Fruit fly (Drosophila melanogaster) whole organism, embryonic: ENCODE results near the gene CG42674.

Experiments
- Awh ChIP-seq: fragments of 200-800 bp; sonication (Bioruptor generic); IDR thresholded peaks from 2 replicates; pipeline ENCODE4, ENCODE4 v1.3.6; 2022; ENCODE audit warnings: missing biosample characterization, missing genetic modification characterization
- B-H2 ChIP-seq: fragments of 200-800 bp; sonication (Bioruptor generic); optimal IDR thresholded peaks from 2 replicates; lab custom pipeline; 2018; ENCODE audit warnings: missing biosample characterization, mild to moderate bottlenecking, missing genetic modification characterization
- BEAF-32 ChIP-seq: fragments of 200-800 bp; sonication (Bioruptor generic); optimal IDR thresholded peaks from 3 replicates; lab custom pipeline; 2017; ENCODE audit warnings: missing biosample characterization, missing genetic modification characterization, mild to moderate bottlenecking, moderate library complexity, missing genetic modification reagents
- CG10462 ChIP-seq: fragments of 200-800 bp; sonication (Bioruptor generic); optimal IDR thresholded peaks from 2 replicates; lab custom pipeline; 2016; ENCODE audit warnings: missing biosample characterization, missing genetic modification characterization
- CG11085 ChIP-seq: fragments of 200-800 bp; sonication (Bioruptor generic); IDR thresholded peaks from 2 replicates; pipeline ENCODE4 v1.3.6; 2022; ENCODE audit warnings: missing biosample characterization, missing genetic modification characterization
- CG12391 ChIP-seq: fragments of 200-800 bp; sonication (Bioruptor generic); optimal IDR thresholded peaks from 3 replicates; lab custom pipeline; 2018; ENCODE audit warnings: missing biosample characterization, mild to moderate bottlenecking, missing genetic modification characterization, moderate library complexity
- CG14014 ChIP-seq: fragments of 200-800 bp; sonication (Bioruptor generic); IDR thresholded peaks from 2 replicates; pipeline ENCODE4 v1.3.6; 2022; ENCODE audit warnings: missing biosample characterization, missing genetic modification characterization
- CG1529 ChIP-seq: fragments of 200-800 bp; sonication (Bioruptor generic); optimal IDR thresholded peaks from 3 replicates; lab custom pipeline; 2018; ENCODE audit warnings: missing biosample characterization, missing genetic modification characterization
- CG1603 ChIP-seq: fragments of 200-800 bp; sonication (Bioruptor generic); optimal IDR thresholded peaks from 2 replicates; lab custom pipeline; 2019; ENCODE audit warnings: missing biosample characterization, mild to moderate bottlenecking, missing genetic modification characterization, moderate library complexity
- CG18764 ChIP-seq: fragments of 200-800 bp; sonication (Bioruptor generic); optimal IDR thresholded peaks from 3 replicates; lab custom pipeline; 2016; ENCODE audit warnings: missing biosample characterization, missing genetic modification characterization
- CG2120 ChIP-seq: fragments of 200-800 bp; sonication (Bioruptor generic); optimal IDR thresholded peaks from 3 replicates; lab custom pipeline; 2016; ENCODE audit warnings: missing biosample characterization, missing genetic modification characterization
- CG2202 ChIP-seq: fragments of 200-800 bp; sonication (Bioruptor generic); optimal IDR thresholded peaks from 2 replicates; lab custom pipeline; 2018; ENCODE audit warnings: missing biosample characterization, mild to moderate bottlenecking, missing genetic modification characterization
- CG2875 ChIP-seq: fragments of 200-800 bp; sonication (Bioruptor generic); optimal IDR thresholded peaks from 2 replicates; lab custom pipeline; 2017; ENCODE audit warnings: missing biosample characterization, mild to moderate bottlenecking, missing genetic modification characterization, missing genetic modification reagents
- CG4707 ChIP-seq: fragments of 200-800 bp; sonication (Bioruptor generic); optimal IDR thresholded peaks from 2 replicates; lab custom pipeline; 2018; ENCODE audit warnings: missing biosample characterization, mild to moderate bottlenecking, missing genetic modification characterization, moderate library complexity
- CG4730 ChIP-seq: fragments of 200-800 bp; sonication (Bioruptor generic); IDR thresholded peaks from 2 replicates; pipeline ENCODE4 v1.3.6; 2022; ENCODE audit warnings: missing biosample characterization, missing genetic modification characterization
- CG5180 ChIP-seq: fragments of 200-800 bp; sonication (Bioruptor generic); optimal IDR thresholded peaks from 3 replicates; lab custom pipeline; 2017; ENCODE audit warnings: missing biosample characterization, missing genetic modification characterization, mild to moderate bottlenecking, moderate library complexity, missing genetic modification reagents
- CG6654 ChIP-seq: fragments of 200-800 bp; sonication (Bioruptor generic); optimal IDR thresholded peaks from 2 replicates; lab custom pipeline; 2017; ENCODE audit warnings: missing biosample characterization, mild to moderate bottlenecking, missing genetic modification characterization
- CG6854 ChIP-seq: fragments of 200-800 bp; sonication (Bioruptor generic); optimal IDR thresholded peaks from 3 replicates; lab custom pipeline; 2017; ENCODE audit warnings: missing biosample characterization, mild to moderate bottlenecking, missing genetic modification characterization
- CG7928 ChIP-seq: fragments of 200-800 bp; sonication (Bioruptor generic); optimal IDR thresholded peaks from 2 replicates; lab custom pipeline; 2017; ENCODE audit warnings: missing biosample characterization, mild to moderate bottlenecking, missing genetic modification characterization
- Dad ChIP-seq: fragments of 200-800 bp; sonication (Bioruptor generic); optimal IDR thresholded peaks from 3 replicates; lab custom pipeline; 2016; ENCODE audit warnings: missing biosample characterization, missing genetic modification characterization
- E2f2 ChIP-seq: fragments of 200-800 bp; sonication (Bioruptor generic); IDR thresholded peaks from 2 replicates; pipeline ENCODE4 v1.3.6; 2022; ENCODE audit warnings: missing biosample characterization, missing genetic modification characterization
- GATAe ChIP-seq: fragments of 200-800 bp; sonication (Bioruptor generic); conservative IDR thresholded peaks from 2 replicates; pipeline ENCODE4 v1.3.6; 2022; ENCODE audit warnings: missing biosample characterization, missing genetic modification characterization
- Gug ChIP-seq: fragments of 200-800 bp; sonication (Bioruptor generic); IDR thresholded peaks from 4 replicates; pipeline ENCODE4 v1.3.6; 2022; ENCODE audit warnings: missing biosample characterization, missing genetic modification characterization
- HHEX ChIP-seq: fragments of 200-800 bp; sonication (Bioruptor generic); optimal IDR thresholded peaks from 3 replicates; lab custom pipeline; 2017; ENCODE audit warnings: missing biosample characterization, mild to moderate bottlenecking, missing genetic modification characterization, missing genetic modification reagents
- HLH54F ChIP-seq: fragments of 200-800 bp; sonication (Bioruptor generic); optimal IDR thresholded peaks from 3 replicates; lab custom pipeline; 2016; ENCODE audit warnings: missing biosample characterization, missing genetic modification characterization
- Lpt ChIP-seq: fragments of >200 bp; optimal IDR thresholded peaks from 2 replicates; lab custom pipeline; 2018; ENCODE audit warnings: missing biosample characterization, missing genetic modification characterization
- Max ChIP-seq: fragments of 200-800 bp; sonication (Bioruptor generic); optimal IDR thresholded peaks from 2 replicates; lab custom pipeline; 2016; ENCODE audit warnings: missing biosample characterization, mild to moderate bottlenecking, missing genetic modification characterization
- Spps ChIP-seq: fragments of 200-800 bp; sonication (Bioruptor generic); optimal IDR thresholded peaks from 2 replicates; lab custom pipeline; 2018; ENCODE audit warnings: missing biosample characterization, mild to moderate bottlenecking, missing genetic modification characterization
- Ssrp ChIP-seq: fragments of 200-800 bp; sonication (Bioruptor generic); optimal IDR thresholded peaks from 2 replicates; lab custom pipeline; 2018; ENCODE audit warnings: missing biosample characterization, mild to moderate bottlenecking, missing genetic modification characterization, moderate library complexity
- ara ChIP-seq: fragments of 200-800 bp; sonication (Bioruptor generic); IDR thresholded peaks from 2 replicates; pipeline ENCODE4 v1.3.6; 2022; ENCODE audit warnings: missing biosample characterization, missing genetic modification characterization
- cg ChIP-seq: fragments of 200-800 bp; sonication (Bioruptor generic); optimal IDR thresholded peaks from 3 replicates; lab custom pipeline; 2019; ENCODE audit warnings: missing biosample characterization, mild to moderate bottlenecking, missing genetic modification characterization, moderate library complexity
- ftz-f1 ChIP-seq: fragments of 200-800 bp; sonication (Bioruptor generic); optimal IDR thresholded peaks from 2 replicates; lab custom pipeline; 2016; ENCODE audit warnings: missing biosample characterization, missing genetic modification characterization
- ham ChIP-seq: fragments of 200-800 bp; sonication (Bioruptor generic); IDR thresholded peaks from 2 replicates; pipeline ENCODE4 v1.3.6; 2022; ENCODE audit warnings: missing biosample characterization, missing genetic modification characterization
- hbn ChIP-seq: fragments of 200-800 bp; sonication (Bioruptor generic); IDR thresholded peaks from 2 replicates; pipeline ENCODE4 v1.3.6; 2022; ENCODE audit warnings: missing biosample characterization, missing genetic modification characterization; ENCODE audit not compliant: partially characterized antibody
- knrl ChIP-seq: fragments of 200-800 bp; sonication (Bioruptor generic); IDR thresholded peaks from 3 replicates; pipeline ENCODE4 v1.3.6; 2022; ENCODE audit warnings: missing biosample characterization, missing genetic modification characterization; ENCODE audit not compliant: partially characterized antibody
- luna ChIP-seq: fragments of 200-800 bp; sonication (Bioruptor generic); optimal IDR thresholded peaks from 2 replicates; lab custom pipeline; 2016; ENCODE audit warnings: missing biosample characterization, missing genetic modification characterization
- mam ChIP-seq: fragments of 200-800 bp; sonication (Bioruptor generic); optimal IDR thresholded peaks from 3 replicates; lab custom pipeline; 2016; ENCODE audit warnings: missing biosample characterization, missing genetic modification characterization
- nau ChIP-seq: fragments of 200-800 bp; sonication (Bioruptor generic); optimal IDR thresholded peaks from 3 replicates; lab custom pipeline; 2017; ENCODE audit warnings: missing biosample characterization, mild to moderate bottlenecking, missing genetic modification characterization, missing genetic modification reagents
- psq ChIP-seq: fragments of 200-800 bp; sonication (Bioruptor generic); optimal IDR thresholded peaks from 2 replicates; lab custom pipeline; 2017; ENCODE audit warnings: missing biosample characterization, missing genetic modification characterization
- repo ChIP-seq: fragments of 200-800 bp; sonication (Bioruptor generic); optimal IDR thresholded peaks from 2 replicates; lab custom pipeline; 2016; ENCODE audit warnings: missing biosample characterization, missing genetic modification characterization
- run ChIP-seq: fragments of 200-800 bp; sonication (Bioruptor generic); optimal IDR thresholded peaks from 3 replicates; lab custom pipeline; 2018; ENCODE audit warnings: missing biosample characterization, mild to moderate bottlenecking, missing genetic modification characterization
- sc ChIP-seq, 3 experiments: fragments of >200 bp in 2 of 3; fragments of 200-800 bp in 1 of 3; sonication (Bioruptor generic) in 1 of 3; optimal IDR thresholded peaks; 2 replicates in 2 of 3; 3 replicates in 1 of 3; lab custom pipeline; 2017; ENCODE audit warnings: mild to moderate bottlenecking in 1 of 3, missing biosample characterization in 1 of 3, missing genetic modification characterization in 1 of 3, missing genetic modification reagents in 1 of 3
- slp2 ChIP-seq: fragments of 200-800 bp; sonication (Bioruptor generic); optimal IDR thresholded peaks from 2 replicates; lab custom pipeline; 2016; ENCODE audit warnings: missing biosample characterization, missing genetic modification characterization
- ssp ChIP-seq: fragments of 200-800 bp; sonication (Bioruptor generic); IDR thresholded peaks from 2 replicates; pipeline ENCODE4 v1.3.6; 2022; ENCODE audit warnings: missing biosample characterization, missing genetic modification characterization
- tgo ChIP-seq: fragments of 200-800 bp; sonication (Bioruptor generic); IDR thresholded peaks from 3 replicates; pipeline ENCODE4 v1.3.6; 2022; ENCODE audit warnings: missing biosample characterization, missing genetic modification characterization
- tx ChIP-seq: fragments of 200-800 bp; sonication (Bioruptor generic); optimal IDR thresholded peaks from 2 replicates; lab custom pipeline; 2016; ENCODE audit warnings: missing biosample characterization, missing genetic modification characterization
- wek ChIP-seq: fragments of 200-800 bp; sonication (Bioruptor generic); optimal IDR thresholded peaks from 3 replicates; lab custom pipeline; 2018; ENCODE audit warnings: missing biosample characterization, mild to moderate bottlenecking, missing genetic modification characterization, moderate library complexity

Gene CG42674

dm6 chr3L:20241987-20242982, 44.2 kb upstream of the CG42674 start (continued):
- no peak for TF ChIP-seq sc (optimal IDR thresholded peaks at IDR 0.05; lab: Kevin White, UChicago)
- TF ChIP-seq sc (GFP tag; optimal IDR thresholded peaks at IDR 0.05; lab: Kevin White, UChicago) = peak; percentile 34
- no peak for TF ChIP-seq Lpt (GFP tag; lab: Kevin White, UChicago)
- TF ChIP-seq Max = peak; percentile 33
- peak; percentile 72 for TF ChIP-seq knrl (GFP tag; lab: Robert Waterston, UW)
- peak; percentile 48; the same call in 1 of the 2 replicates for TF ChIP-seq CG4730
- no peak for TF ChIP-seq Spps (tag; lab: Kevin White, UChicago)
- no peak for TF ChIP-seq cg
- TF ChIP-seq run (tag; lab: Kevin White, UChicago) = no peak
- no peak for TF ChIP-seq slp2 (GFP tag; lab: Kevin White, UChicago)
- no peak; the same call in 1 of the 3 replicates for TF ChIP-seq tgo
- TF ChIP-seq CG2875 = peak; percentile 0
- no peak for TF ChIP-seq CG18764 (GFP tag; lab: Kevin White, UChicago)
- peak; percentile 56 for TF ChIP-seq ssp (GFP tag; lab: Robert Waterston, UW)
- TF ChIP-seq B-H2 (GFP tag; lab: Kevin White, UChicago) = peak; percentile 39
- peak; percentile 60; the same call in 1 of the 2 replicates for TF ChIP-seq hbn
- peak; percentile 10 for TF ChIP-seq CG5180
- TF ChIP-seq GATAe (GFP tag; lab: Robert Waterston, UW) = peak; percentile 30
- TF ChIP-seq CG1603 (tag; lab: Kevin White, UChicago) = peak; percentile 6
- peak; percentile 76 for TF ChIP-seq BEAF-32
- peak; percentile 13 for TF ChIP-seq psq (GFP tag; lab: Kevin White, UChicago)
- no peak for TF ChIP-seq CG6654 (GFP tag; lab: Kevin White, UChicago)
- no peak for TF ChIP-seq HLH54F (GFP tag; lab: Kevin White, UChicago)
- TF ChIP-seq ftz-f1 = no peak
- TF ChIP-seq tx (GFP tag; lab: Kevin White, UChicago) = no peak
- peak; percentile 23 for TF ChIP-seq CG2202 (tag; lab: Kevin White, UChicago)
- no peak for TF ChIP-seq nau (GFP tag; lab: Kevin White, UChicago)
- TF ChIP-seq CG10462 (GFP tag; lab: Kevin White, UChicago) = peak; percentile 15
- peak; percentile 42; the same call in 3 of the 4 replicates for TF ChIP-seq Gug (GFP tag; lab: Robert Waterston, UW)
- TF ChIP-seq HHEX (GFP tag; lab: Kevin White, UChicago) = peak; percentile 2
- TF ChIP-seq CG1529 (GFP tag; lab: Kevin White, UChicago) = peak; percentile 3
- no peak for TF ChIP-seq CG4707 (GFP tag; lab: Kevin White, UChicago)
- no peak for TF ChIP-seq luna (GFP tag; lab: Kevin White, UChicago)
- peak; percentile 64 for TF ChIP-seq CG2120
- TF ChIP-seq ham = no peak
- peak; percentile 39; the same call in 1 of the 2 replicates for TF ChIP-seq E2f2 (GFP tag; lab: Robert Waterston, UW)
- no peak for TF ChIP-seq Dad (GFP tag; lab: Kevin White, UChicago)
- no peak for TF ChIP-seq mam (GFP tag; lab: Kevin White, UChicago)
- no peak for TF ChIP-seq repo (GFP tag; lab: Kevin White, UChicago)
- TF ChIP-seq ara (GFP tag; lab: Robert Waterston, UW) = peak; percentile 43; the same call in 1 of the 2 replicates
- TF ChIP-seq wek (GFP tag; lab: Kevin White, UChicago) = no peak
- TF ChIP-seq Awh (GFP tag; lab: Robert Waterston, UW) = no peak
- no peak for TF ChIP-seq CG6854 (GFP tag; lab: Kevin White, UChicago)
- peak; percentile 20 for TF ChIP-seq CG11085 (GFP tag; lab: Robert Waterston, UW)
- TF ChIP-seq CG14014 (GFP tag; lab: Robert Waterston, UW) = peak; percentile 43; the same call in 1 of the 2 replicates
- TF ChIP-seq CG7928 (GFP tag; lab: Kevin White, UChicago) = peak; percentile 21
- peak; percentile 60 for TF ChIP-seq Ssrp (tag; lab: Kevin White, UChicago)
- peak; percentile 76 for TF ChIP-seq CG12391
